Fruit fly (Drosophila melanogaster): ENCODE measurements around the gene betaGlu.

DNA sequence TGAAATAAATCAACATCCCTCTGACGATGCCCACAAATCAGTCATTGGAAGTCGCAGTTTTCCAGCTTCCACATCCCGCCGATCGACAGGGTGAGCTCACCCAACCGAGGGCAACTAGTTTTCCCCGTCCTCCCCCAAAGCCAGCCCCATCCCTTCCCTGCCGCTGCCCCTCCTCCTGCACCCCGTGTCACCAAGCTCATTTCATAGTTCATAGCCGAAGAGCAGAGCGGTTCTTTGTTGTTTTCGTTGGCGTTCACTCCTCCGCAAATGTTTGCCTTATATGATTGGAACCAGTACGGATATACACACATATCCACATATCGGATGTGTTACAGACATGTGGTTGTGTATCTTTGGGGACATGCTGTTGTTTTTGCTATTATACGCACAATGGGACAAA is 51.5 kb downstream of the betaGlu start:
- TF ChIP-seq CG6163 (GFP tag; IDR thresholded peaks at IDR 0.05) (no peak), CG8632 (GFP tag; optimal IDR thresholded peaks at IDR 0.05) (no peak), Gug (GFP tag; IDR thresholded peaks at IDR 0.05) (no peak), pdm3 (GFP tag; optimal IDR thresholded peaks at IDR 0.05) (no peak), CG6808 (GFP tag; optimal IDR thresholded peaks at IDR 0.05) (peak; percentile 1), CG16779 (tag; optimal IDR thresholded peaks at IDR 0.05) (no peak), acj6 (GFP tag; optimal IDR thresholded peaks at IDR 0.05) (no peak)

Measured in whole organism, prepupa.